Worm (Caenorhabditis elegans) whole organism, L4 larva: ENCODE data around the gene npr-25.

Experiments used
- dmd-6 ChIP-seq: fragments of 200-800 bp; sonication (Bioruptor generic); IDR thresholded peaks from 2 replicates; pipeline ENCODE4 v1.3.6; 2022; ENCODE audit warnings: missing genetic modification reagents, missing genetic modification characterization, missing compliant biosample characterization
- dpl-1 ChIP-seq: fragments of 150-350 bp; optimal IDR thresholded peaks from 2 replicates; lab custom pipeline; 2014; ENCODE audit warnings: missing biosample characterization, missing genetic modification reagents, missing genetic modification characterization
- nhr-76 ChIP-seq: fragments of 150-350 bp; optimal IDR thresholded peaks from 2 replicates; lab custom pipeline; 2014; ENCODE audit warnings: missing biosample characterization, missing genetic modification characterization

- TF ChIP-seq dmd-6 (GFP tag; lab: Robert Waterston, UW) (no peak), dpl-1 (GFP tag; lab: Kevin White, UChicago) (no peak), nhr-76 (no peak)
Measured at ce11 chrV:11316801-11317200, 36.0 kb downstream of the npr-25 start, which contains the start of gene cutl-18.
